Worm (Caenorhabditis elegans) whole organism, midembryonic: Measurements from ENCODE around the gene fbxa-88.

Source experiments
- T22C8.4 ChIP-seq: fragments of 200-800 bp; sonication (Bioruptor generic); IDR thresholded peaks from 2 replicates; pipeline ENCODE4 v1.3.6; 2022; ENCODE audit warnings: missing genetic modification characterization, missing compliant biosample characterization
- cog-1 ChIP-seq: sonication (generic microtip); optimal IDR thresholded peaks from 2 replicates; lab custom pipeline; 2016; ENCODE audit warnings: missing genetic modification characterization, missing compliant biosample characterization
- flt-1 ChIP-seq: fragments of 200-800 bp; sonication (Bioruptor generic); IDR thresholded peaks from 2 replicates; pipeline ENCODE4 v1.3.6; 2022; ENCODE audit warnings: missing genetic modification characterization, missing compliant biosample characterization
- klf-2 ChIP-seq: fragments of 200-800 bp; sonication (Bioruptor generic); conservative IDR thresholded peaks from 2 replicates; pipeline ENCODE4 v1.3.6; 2022; ENCODE audit warnings: missing genetic modification reagents, missing genetic modification characterization, missing compliant biosample characterization
- med-1 ChIP-seq: sonication (generic microtip); optimal IDR thresholded peaks from 2 replicates; lab custom pipeline; 2017; ENCODE audit warnings: missing genetic modification characterization, mild to moderate bottlenecking, missing compliant biosample characterization, antibody characterized with exemption, missing genetic modification reagents; ENCODE audit not compliant: insufficient read depth
- ref-1 ChIP-seq: fragments of 200-800 bp; sonication (Bioruptor generic); conservative IDR thresholded peaks from 2 replicates; pipeline ENCODE4 v1.3.6; 2022; ENCODE audit warnings: missing genetic modification reagents, missing genetic modification characterization, missing compliant biosample characterization
- tab-1 ChIP-seq: fragments of 200-800 bp; sonication (Bioruptor generic); IDR thresholded peaks from 2 replicates; pipeline ENCODE4 v1.3.6; 2022; ENCODE audit warnings: missing genetic modification characterization, missing compliant biosample characterization
- ztf-23 ChIP-seq: fragments of 200-800 bp; sonication (Bioruptor generic); IDR thresholded peaks from 2 replicates; pipeline ENCODE4 v1.3.6; 2022; ENCODE audit warnings: missing genetic modification reagents, missing genetic modification characterization, missing compliant biosample characterization
- ztf-29 ChIP-seq: fragments of 200-800 bp; sonication (Bioruptor generic); IDR thresholded peaks from 2 replicates; pipeline ENCODE4 v1.3.6; 2022; ENCODE audit warnings: missing genetic modification reagents, missing genetic modification characterization, missing compliant biosample characterization

The fbxa-88 gene

ce11 chrV:16099441-16099840 is 43.5 kb downstream of the fbxa-88 start, which contains the start of gene str-7:
TSS of gene str-7 (minus strand) at chrV:16099541.
- TF ChIP-seq tab-1, result no peak

DNA sequence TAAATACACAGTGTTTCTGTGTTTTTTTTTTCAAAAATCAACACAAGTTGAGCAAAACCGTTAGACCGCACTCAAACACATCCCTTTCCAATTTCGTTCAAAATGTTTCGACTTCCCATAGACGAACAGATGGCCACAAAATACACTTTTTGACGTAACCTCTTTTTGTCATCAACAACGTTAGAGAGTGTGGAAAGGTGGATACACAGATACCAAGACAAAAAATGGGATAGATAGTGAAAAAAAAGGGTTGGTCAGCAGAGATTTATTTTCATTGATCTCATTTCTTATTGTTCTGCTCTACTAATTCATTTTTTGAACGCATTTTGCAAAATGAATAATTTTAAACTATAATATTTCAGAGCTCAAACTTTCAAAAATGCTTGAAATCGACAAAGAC is 48.1 kb downstream of the fbxa-88 start:
- no peak for TF ChIP-seq flt-1
- TF ChIP-seq tab-1, result no peak
- no peak for TF ChIP-seq cog-1
- TF ChIP-seq ztf-29 (GFP tag; lab: Robert Waterston, UW), result no peak
- TF ChIP-seq klf-2 (GFP tag; lab: Robert Waterston, UW), result no peak
- TF ChIP-seq ref-1 (GFP tag; lab: Robert Waterston, UW), result no peak
- no peak for TF ChIP-seq med-1 (GFP tag; lab: Kevin White, UChicago)
- no peak for TF ChIP-seq ztf-23
- no peak for TF ChIP-seq T22C8.4

ce11 chrV:16094284-16094683 is 48.6 kb downstream of the fbxa-88 start, which contains the start of gene F22B8.7:
TSS of gene F22B8.7 (plus strand) at chrV:16094584.
- TF ChIP-seq ztf-29 (GFP tag; lab: Robert Waterston, UW) (no peak), flt-1 (no peak), tab-1 (no peak), ztf-23 (no peak), ref-1 (GFP tag; lab: Robert Waterston, UW) (no peak), klf-2 (GFP tag; lab: Robert Waterston, UW) (no peak), med-1 (GFP tag; lab: Kevin White, UChicago) (no peak), cog-1 (no peak), T22C8.4 (no peak)
